Worm (Caenorhabditis elegans): ENCODE results near the gene C14A4.7.
A peak's percentile ranks its signal among the peaks of the same experiment; 100 is the strongest.

The C14A4.7 gene

DNA sequence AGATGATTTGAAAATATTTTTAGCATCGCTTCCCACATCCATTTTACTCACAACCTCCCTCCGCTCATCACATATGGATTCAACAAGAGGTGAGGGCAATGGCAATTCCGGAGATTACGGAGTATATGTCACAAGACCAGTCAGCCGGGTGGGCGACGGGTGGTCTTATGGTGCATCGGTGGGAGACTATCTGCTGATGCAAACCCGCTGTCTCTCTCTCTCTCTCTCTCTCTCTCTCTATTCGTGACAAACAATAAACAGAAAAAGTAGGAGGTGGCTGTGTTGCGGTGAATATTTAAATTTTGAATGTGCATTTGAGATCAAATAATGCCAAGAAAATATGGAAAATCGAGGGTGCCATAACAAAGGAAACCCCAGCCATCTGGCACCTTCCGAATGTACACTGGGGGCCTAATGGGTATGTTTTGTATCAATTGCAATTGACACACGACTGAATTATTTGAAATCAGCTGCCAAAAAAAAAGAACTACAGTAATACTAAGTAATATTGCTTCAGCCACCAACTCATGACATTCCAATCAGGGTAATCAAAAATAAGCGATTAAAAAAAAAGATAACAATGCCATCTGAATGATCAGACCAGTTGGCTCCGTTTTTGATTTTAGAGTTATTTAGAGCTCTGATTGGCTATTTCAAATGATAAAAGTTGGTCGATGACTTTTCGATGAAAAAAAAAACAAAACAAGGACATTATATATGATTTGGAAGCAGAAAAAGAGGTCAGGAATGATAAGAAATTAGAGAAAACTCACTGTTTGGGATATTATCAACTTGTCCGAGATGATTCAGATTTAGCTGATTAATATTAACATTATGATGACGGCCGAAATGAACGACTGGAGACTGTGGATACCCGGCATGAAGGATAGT is 48.3 kb downstream of the C14A4.7 start:
- TF ChIP-seq hlh-30 (tag; optimal IDR thresholded peaks at IDR 0.05; ENCODE audit: insufficient read depth) (peak; percentile 92), elt-2 (tag; optimal IDR thresholded peaks at IDR 0.05) (peak; percentile 39), ceh-31 (tag; optimal IDR thresholded peaks at IDR 0.05) (peak; percentile 10), ceh-9 (tag; optimal IDR thresholded peaks at IDR 0.05) (no peak), K02D7.2 (tag; optimal IDR thresholded peaks at IDR 0.05) (no peak)

DNA sequence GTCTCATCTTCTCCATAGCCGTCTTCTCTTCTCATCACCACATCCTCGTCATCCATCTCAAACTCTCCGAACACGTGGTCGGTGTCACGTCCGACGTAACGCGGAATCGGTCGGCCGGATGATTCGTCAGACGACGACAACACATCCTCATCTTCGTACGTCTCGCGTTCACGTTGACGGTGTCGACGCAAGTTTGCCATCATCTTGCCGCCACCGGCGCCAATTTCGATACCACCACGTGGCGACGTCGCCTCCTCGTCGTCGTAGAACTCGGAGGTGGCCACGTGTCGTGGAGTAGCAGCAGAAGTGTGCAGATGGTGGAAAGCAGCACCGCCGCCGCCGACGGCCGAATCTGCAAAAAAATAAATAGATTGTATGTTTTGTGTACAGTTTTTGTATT is 49.1 kb downstream of the C14A4.7 start:
- TF ChIP-seq syd-9 (tag; optimal IDR thresholded peaks at IDR 0.05): no peak
- no peak for TF ChIP-seq gmeb-2 (tag; optimal IDR thresholded peaks at IDR 0.05)
- TF ChIP-seq elt-4 (tag; optimal IDR thresholded peaks at IDR 0.05): peak; percentile 12
- peak; percentile 17 for TF ChIP-seq lim-6 (tag; optimal IDR thresholded peaks at IDR 0.05)
- peak; percentile 11 for TF ChIP-seq hlh-6 (tag; optimal IDR thresholded peaks at IDR 0.05)
- TF ChIP-seq hlh-8 (tag; optimal IDR thresholded peaks at IDR 0.05): peak; percentile 26
- peak; percentile 24 for TF ChIP-seq tbx-7 (tag; optimal IDR thresholded peaks at IDR 0.05)
- TF ChIP-seq madf-2 (tag; optimal IDR thresholded peaks at IDR 0.05): no peak
- TF ChIP-seq ceh-22 (tag; optimal IDR thresholded peaks at IDR 0.05): no peak

DNA sequence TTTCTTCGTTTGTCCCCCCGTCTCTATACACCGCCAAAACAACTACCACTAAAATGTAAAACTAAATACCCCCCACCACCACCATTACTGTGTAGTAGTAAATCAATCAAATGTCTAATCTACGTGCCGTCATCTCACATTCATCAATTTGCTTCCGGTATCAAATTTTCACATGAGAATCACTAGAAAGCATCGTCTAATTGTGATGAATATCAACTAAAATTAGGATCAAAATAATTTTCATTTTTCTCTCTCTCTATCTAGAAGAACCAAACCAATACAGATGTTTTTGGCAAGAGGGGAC is 49.6 kb downstream of the C14A4.7 start:
- no peak for TF ChIP-seq pha-4 (tag; optimal IDR thresholded peaks at IDR 0.05)
- no peak for TF ChIP-seq rnt-1 (tag; optimal IDR thresholded peaks at IDR 0.05)
- peak; percentile 79 for TF ChIP-seq unc-55 (GFP tag; optimal IDR thresholded peaks at IDR 0.05)
- TF ChIP-seq elt-4 (tag; optimal IDR thresholded peaks at IDR 0.05): no peak

DNA sequence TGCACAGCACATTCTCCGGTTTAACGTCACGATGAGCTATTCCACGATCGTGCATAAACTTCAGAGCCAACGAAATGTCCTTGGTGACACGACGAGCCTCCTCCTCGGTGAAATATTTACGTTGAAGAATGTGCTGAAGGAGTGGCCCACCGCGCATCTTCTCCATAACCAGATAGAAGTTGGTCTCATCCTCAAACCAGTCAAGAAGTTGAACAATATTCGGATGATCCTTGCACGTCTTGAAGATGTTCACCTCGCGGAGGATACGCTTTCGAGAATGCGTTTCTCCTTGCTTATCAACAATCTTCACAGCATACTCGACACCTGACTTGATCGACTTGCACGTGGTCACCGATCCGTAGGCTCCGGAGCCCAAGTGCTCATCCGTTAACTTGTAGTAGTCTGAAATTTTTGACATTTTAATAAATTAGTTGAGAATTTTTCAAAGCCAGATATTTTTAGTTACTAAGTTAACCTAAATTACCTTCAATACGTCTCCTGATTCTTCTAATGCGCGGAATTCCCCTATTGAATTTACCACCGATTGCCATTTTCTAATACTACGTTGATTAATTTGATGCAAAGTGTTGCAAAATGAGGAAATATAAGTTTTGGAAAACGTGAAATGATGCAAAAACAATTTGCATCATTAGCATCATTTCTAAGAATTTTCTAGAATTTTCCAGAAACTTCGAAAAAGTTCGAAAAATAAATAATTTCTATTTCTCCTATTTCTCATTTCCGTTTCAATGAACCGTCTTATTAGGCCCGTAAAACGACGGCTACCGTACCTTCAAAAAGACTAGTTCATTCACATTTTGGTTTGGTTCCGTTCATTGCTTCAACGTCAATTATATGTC is 50.2 kb downstream of the C14A4.7 start:
- TF ChIP-seq hlh-15 (tag; optimal IDR thresholded peaks at IDR 0.05) (no peak), unc-86 (tag; optimal IDR thresholded peaks at IDR 0.05) (no peak), tbx-2 (tag; optimal IDR thresholded peaks at IDR 0.05) (no peak), nhr-232 (tag; optimal IDR thresholded peaks at IDR 0.05) (no peak), ceh-18 (tag; optimal IDR thresholded peaks at IDR 0.05) (no peak), K02D7.2 (tag; optimal IDR thresholded peaks at IDR 0.05) (no peak), lim-6 (tag; optimal IDR thresholded peaks at IDR 0.05) (no peak), zip-5 (tag; optimal IDR thresholded peaks at IDR 0.05) (no peak), dve-1 (tag; optimal IDR thresholded peaks at IDR 0.05) (no peak), ceh-6 (GFP tag; optimal IDR thresholded peaks at IDR 0.05) (no peak), pha-2 (tag; optimal IDR thresholded peaks at IDR 0.05) (no peak), ceh-45 (GFP tag; IDR thresholded peaks at IDR 0.05) (no peak), ceh-19 (GFP tag; optimal IDR thresholded peaks at IDR 0.05) (no peak), hlh-30 (tag; optimal IDR thresholded peaks at IDR 0.05; ENCODE audit: insufficient read depth) (no peak), C38D4.7 (GFP tag; optimal IDR thresholded peaks at IDR 0.05) (no peak), hlh-6 (tag; optimal IDR thresholded peaks at IDR 0.05) (no peak), pax-1 (tag; optimal IDR thresholded peaks at IDR 0.05) (no peak), lin-11 (tag; optimal IDR thresholded peaks at IDR 0.05) (no peak), sox-2 (GFP tag; IDR thresholded peaks at IDR 0.05) (no peak), ceh-24 (tag; optimal IDR thresholded peaks at IDR 0.05) (no peak)

Data from whole organism, late embryonic.